Worm (Caenorhabditis elegans) whole organism, mixed stage, embryonic: ENCODE measurements around the gene nhr-1.

ENCODE experiments used
- M03D4.4 ChIP-seq: sonication (generic microtip); optimal IDR thresholded peaks from 2 replicates; lab custom pipeline; 2017; ENCODE audit warnings: mild to moderate bottlenecking, missing genetic modification characterization, missing compliant biosample characterization
- bed-3 ChIP-seq: fragments of 200-800 bp; sonication (Bioruptor generic); optimal IDR thresholded peaks from 3 replicates; lab custom pipeline; 2018; ENCODE audit warnings: mild to moderate bottlenecking, missing genetic modification characterization, moderate library complexity, missing compliant biosample characterization
- blmp-1 ChIP-seq: fragments of 150-350 bp; optimal IDR thresholded peaks from 2 replicates; lab custom pipeline; 2014; ENCODE audit warnings: missing biosample characterization, missing genetic modification characterization
- ceh-39 ChIP-seq: fragments of 150-350 bp; optimal IDR thresholded peaks from 2 replicates; lab custom pipeline; 2014; ENCODE audit warnings: missing biosample characterization, missing genetic modification characterization
- ceh-43 ChIP-seq: fragments of 200-800 bp; sonication (Bioruptor generic); optimal IDR thresholded peaks from 2 replicates; lab custom pipeline; 2018; ENCODE audit warnings: mild to moderate bottlenecking, missing genetic modification characterization, moderate library complexity, missing compliant biosample characterization
- ceh-83 ChIP-seq: fragments of 200-800 bp; sonication (Bioruptor generic); optimal IDR thresholded peaks from 2 replicates; lab custom pipeline; 2018; ENCODE audit warnings: mild to moderate bottlenecking, missing genetic modification characterization, missing compliant biosample characterization
- ces-1 ChIP-seq: fragments of 150-350 bp; optimal IDR thresholded peaks from 2 replicates; lab custom pipeline; 2014; ENCODE audit warnings: missing biosample characterization, missing genetic modification reagents, missing genetic modification characterization
- drap-1 ChIP-seq: fragments of 200-800 bp; sonication (Bioruptor generic); optimal IDR thresholded peaks from 3 replicates; lab custom pipeline; 2018; ENCODE audit warnings: mild to moderate bottlenecking, missing genetic modification characterization, missing compliant biosample characterization
- elt-1 ChIP-seq: sonication (generic microtip); optimal IDR thresholded peaks from 2 replicates; lab custom pipeline; 2017; ENCODE audit warnings: missing genetic modification characterization, mild to moderate bottlenecking, missing compliant biosample characterization, antibody characterized with exemption, moderate library complexity, borderline replicate concordance; ENCODE audit not compliant: insufficient read depth
- elt-3 ChIP-seq: fragments of 150-350 bp; optimal IDR thresholded peaks from 2 replicates; lab custom pipeline; 2014; ENCODE audit warnings: missing biosample characterization, missing genetic modification characterization
- flh-1 ChIP-seq: fragments of 200-800 bp; sonication (Bioruptor generic); optimal IDR thresholded peaks from 2 replicates; lab custom pipeline; 2018; ENCODE audit warnings: mild to moderate bottlenecking, missing genetic modification characterization, moderate library complexity, missing compliant biosample characterization
- hlh-1 ChIP-seq: fragments of 150-350 bp; optimal IDR thresholded peaks from 2 replicates; lab custom pipeline; 2014; ENCODE audit warnings: missing biosample characterization, missing genetic modification reagents, missing genetic modification characterization
- lin-13 ChIP-seq: fragments of 150-350 bp; optimal IDR thresholded peaks from 2 replicates; lab custom pipeline; 2014; ENCODE audit warnings: missing biosample characterization, missing genetic modification characterization
- lin-32 ChIP-seq: fragments of 200-800 bp; sonication (Bioruptor generic); optimal IDR thresholded peaks from 2 replicates; lab custom pipeline; 2018; ENCODE audit warnings: mild to moderate bottlenecking, missing genetic modification characterization, missing compliant biosample characterization
- lsy-2 ChIP-seq: fragments of 150-350 bp; optimal IDR thresholded peaks from 2 replicates; lab custom pipeline; 2014; ENCODE audit warnings: missing biosample characterization, missing genetic modification characterization
- mab-5 ChIP-seq: fragments of 150-350 bp; optimal IDR thresholded peaks from 2 replicates; lab custom pipeline; 2014; ENCODE audit warnings: missing biosample characterization, missing genetic modification characterization
- mep-1 ChIP-seq: fragments of 150-350 bp; optimal IDR thresholded peaks from 2 replicates; lab custom pipeline; 2017; ENCODE audit warnings: missing biosample characterization, missing genetic modification reagents, missing genetic modification characterization, inconsistent platforms
- nhr-2 ChIP-seq: fragments of 150-350 bp; optimal IDR thresholded peaks from 2 replicates; lab custom pipeline; 2014; ENCODE audit warnings: missing biosample characterization, missing genetic modification characterization
- nhr-237 ChIP-seq: fragments of 150-350 bp; optimal IDR thresholded peaks from 2 replicates; lab custom pipeline; 2014; ENCODE audit warnings: missing biosample characterization, missing genetic modification characterization
- nhr-28 ChIP-seq: fragments of 150-350 bp; optimal IDR thresholded peaks from 2 replicates; lab custom pipeline; 2014; ENCODE audit warnings: missing biosample characterization, missing genetic modification characterization
- nhr-76 ChIP-seq: sonication (generic microtip); optimal IDR thresholded peaks from 2 replicates; lab custom pipeline; 2017; ENCODE audit warnings: missing biosample characterization, missing genetic modification characterization
- pha-4 ChIP-seq: fragments of 150-350 bp; optimal IDR thresholded peaks from 2 replicates; lab custom pipeline; 2018; ENCODE audit warnings: missing biosample characterization, missing genetic modification reagents, missing genetic modification characterization
- sem-2 ChIP-seq: fragments of 200-800 bp; sonication (Bioruptor generic); optimal IDR thresholded peaks from 2 replicates; lab custom pipeline; 2018; ENCODE audit warnings: mild to moderate bottlenecking, missing genetic modification characterization, missing compliant biosample characterization
- sptf-1 ChIP-seq: sonication (generic microtip); optimal IDR thresholded peaks from 2 replicates; lab custom pipeline; 2017; ENCODE audit warnings: mild to moderate bottlenecking, missing genetic modification characterization, moderate library complexity, missing compliant biosample characterization
- tbx-8 ChIP-seq: fragments of 200-800 bp; sonication (Bioruptor generic); optimal IDR thresholded peaks from 2 replicates; lab custom pipeline; 2018; ENCODE audit warnings: mild to moderate bottlenecking, missing genetic modification characterization, moderate library complexity, missing compliant biosample characterization
- unc-120 ChIP-seq: sonication (generic microtip); optimal IDR thresholded peaks from 2 replicates; lab custom pipeline; 2017; ENCODE audit warnings: missing genetic modification characterization, missing compliant biosample characterization; ENCODE audit not compliant: poor library complexity, severe bottlenecking
- unc-39 ChIP-seq: fragments of 150-350 bp; optimal IDR thresholded peaks from 2 replicates; lab custom pipeline; 2014; ENCODE audit warnings: missing biosample characterization, missing genetic modification characterization
- unc-62 ChIP-seq: fragments of 150-350 bp; optimal IDR thresholded peaks from 2 replicates; lab custom pipeline; 2014; ENCODE audit warnings: missing biosample characterization, missing genetic modification reagents, missing genetic modification characterization
- zip-8 ChIP-seq: fragments of 150-350 bp; optimal IDR thresholded peaks from 2 replicates; lab custom pipeline; 2014; ENCODE audit warnings: missing biosample characterization, missing genetic modification characterization
- ztf-11 ChIP-seq: fragments of 150-350 bp; optimal IDR thresholded peaks from 2 replicates; lab custom pipeline; 2014; ENCODE audit warnings: missing biosample characterization, missing genetic modification characterization

nhr-1 gene

DNA sequence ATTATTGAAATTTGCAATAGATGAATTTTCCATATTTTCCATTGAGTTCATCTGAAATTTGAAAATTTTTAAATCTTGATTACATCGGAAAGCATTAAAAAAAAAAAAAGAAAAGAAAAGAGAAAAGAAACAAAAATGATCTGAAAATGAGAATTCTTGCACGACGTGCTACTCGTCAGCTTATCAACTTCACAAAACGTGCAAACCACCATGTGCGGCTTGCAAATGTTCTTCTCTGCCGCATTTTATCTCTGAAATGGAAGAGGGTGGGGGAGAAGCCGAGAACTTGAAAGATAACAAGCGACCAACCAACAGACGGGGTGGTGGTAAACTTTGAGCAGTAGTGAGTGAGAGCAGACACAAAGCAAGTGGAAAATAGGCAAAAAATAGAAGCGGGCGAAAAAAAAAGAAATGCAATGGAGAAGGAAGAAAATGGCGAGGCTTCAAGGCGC lies 20.2 kb downstream of the nhr-1 start, which contains the start of gene F31A3.3:
F31A3.3 (minus strand) TSS at position 51 of the 452 bp plus-strand sequence.
- TF ChIP-seq zip-8 = no peak
- TF ChIP-seq flh-1 (GFP tag; lab: Kevin White, UChicago) = no peak
- TF ChIP-seq hlh-1 (tag; lab: Kevin White, UChicago) = no peak
- no peak for TF ChIP-seq nhr-76 (tag; lab: Kevin White, UChicago)
- TF ChIP-seq sem-2 (GFP tag; lab: Kevin White, UChicago) = no peak
- no peak for TF ChIP-seq unc-120
- no peak for TF ChIP-seq lin-13 (tag; lab: Kevin White, UChicago)
- TF ChIP-seq ceh-83 (GFP tag; lab: Kevin White, UChicago) = no peak
- no peak for TF ChIP-seq elt-3 (tag; lab: Kevin White, UChicago)
- TF ChIP-seq pha-4 (tag; lab: Kevin White, UChicago) = no peak
- TF ChIP-seq nhr-28 (tag; lab: Kevin White, UChicago) = no peak
- no peak for TF ChIP-seq nhr-2
- TF ChIP-seq lsy-2 (tag; lab: Kevin White, UChicago) = no peak
- TF ChIP-seq bed-3 (GFP tag; lab: Kevin White, UChicago) = no peak

ce11 chrX:17534877-17535276 lies 21.0 kb downstream of the nhr-1 start:
- no peak for TF ChIP-seq ces-1 (GFP tag; lab: Kevin White, UChicago)

ce11 chrX:17537568-17537967 lies 23.7 kb downstream of the nhr-1 start:
- no peak for TF ChIP-seq nhr-28 (tag; lab: Kevin White, UChicago)
- no peak for TF ChIP-seq ces-1 (GFP tag; lab: Kevin White, UChicago)
- no peak for TF ChIP-seq bed-3 (GFP tag; lab: Kevin White, UChicago)
- no peak for TF ChIP-seq mep-1
- no peak for TF ChIP-seq lsy-2 (tag; lab: Kevin White, UChicago)
- TF ChIP-seq blmp-1 (tag; lab: Kevin White, UChicago) = no peak
- TF ChIP-seq drap-1 (GFP tag; lab: Kevin White, UChicago) = no peak
- TF ChIP-seq tbx-8 (GFP tag; lab: Kevin White, UChicago) = no peak
- TF ChIP-seq lin-13 (tag; lab: Kevin White, UChicago) = no peak
- no peak for TF ChIP-seq M03D4.4 (tag; lab: Kevin White, UChicago)
- no peak for TF ChIP-seq ceh-39 (tag; lab: Kevin White, UChicago)
- no peak for TF ChIP-seq hlh-1 (tag; lab: Kevin White, UChicago)
- no peak for TF ChIP-seq ztf-11 (tag; lab: Kevin White, UChicago)
- no peak for TF ChIP-seq ceh-43
- TF ChIP-seq lin-32 = no peak
- TF ChIP-seq elt-3 (tag; lab: Kevin White, UChicago) = no peak
- no peak for TF ChIP-seq sem-2 (GFP tag; lab: Kevin White, UChicago)
- no peak for TF ChIP-seq ceh-83 (GFP tag; lab: Kevin White, UChicago)
- no peak for TF ChIP-seq elt-1 (tag; lab: Kevin White, UChicago)
- no peak for TF ChIP-seq unc-39 (tag; lab: Kevin White, UChicago)

DNA sequence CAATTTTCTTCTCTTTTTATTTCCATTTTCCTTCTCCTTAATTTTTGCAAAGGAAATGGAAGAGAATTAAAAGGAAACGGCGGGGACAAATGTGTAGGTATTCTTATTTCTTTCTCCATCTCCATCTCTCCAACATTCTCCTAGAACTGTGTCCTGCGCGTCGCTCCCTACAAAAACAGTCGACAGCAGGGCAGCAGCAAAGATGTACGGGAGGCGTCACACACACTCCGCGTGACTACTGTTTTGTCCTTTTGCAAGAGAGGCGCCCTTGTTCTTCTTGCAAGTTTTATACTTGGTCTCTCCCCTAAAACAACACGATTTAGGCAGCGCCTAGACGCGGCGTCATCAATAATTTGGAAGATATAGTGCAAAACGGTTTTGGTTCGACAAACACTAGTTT lies 26.1 kb downstream of the nhr-1 start:
- TF ChIP-seq ceh-39 (tag; lab: Kevin White, UChicago) (no peak), nhr-237 (no peak), sptf-1 (no peak), elt-3 (tag; lab: Kevin White, UChicago) (no peak), ceh-83 (GFP tag; lab: Kevin White, UChicago) (no peak), unc-62 (GFP tag; lab: Kevin White, UChicago) (no peak), drap-1 (GFP tag; lab: Kevin White, UChicago) (no peak), mep-1 (no peak), bed-3 (GFP tag; lab: Kevin White, UChicago) (no peak), nhr-28 (tag; lab: Kevin White, UChicago) (no peak), flh-1 (GFP tag; lab: Kevin White, UChicago) (no peak), ceh-43 (no peak), pha-4 (tag; lab: Kevin White, UChicago) (no peak), lin-32 (no peak), hlh-1 (tag; lab: Kevin White, UChicago) (no peak), ces-1 (GFP tag; lab: Kevin White, UChicago) (no peak), mab-5 (tag; lab: Kevin White, UChicago) (no peak), nhr-2 (no peak), sem-2 (GFP tag; lab: Kevin White, UChicago) (no peak)
